Fruit fly (Drosophila melanogaster) S2 (cell line): Measurements from ENCODE around the gene Miga.

Source experiments
- CG8478 ChIP-seq: fragments of >200 bp; optimal IDR thresholded peaks from 2 replicates; lab custom pipeline; 2018
- CTCF ChIP-seq, 2 experiments: fragments of >200 bp; optimal IDR thresholded peaks; 2 replicates each; lab custom pipeline; 2018

DNA sequence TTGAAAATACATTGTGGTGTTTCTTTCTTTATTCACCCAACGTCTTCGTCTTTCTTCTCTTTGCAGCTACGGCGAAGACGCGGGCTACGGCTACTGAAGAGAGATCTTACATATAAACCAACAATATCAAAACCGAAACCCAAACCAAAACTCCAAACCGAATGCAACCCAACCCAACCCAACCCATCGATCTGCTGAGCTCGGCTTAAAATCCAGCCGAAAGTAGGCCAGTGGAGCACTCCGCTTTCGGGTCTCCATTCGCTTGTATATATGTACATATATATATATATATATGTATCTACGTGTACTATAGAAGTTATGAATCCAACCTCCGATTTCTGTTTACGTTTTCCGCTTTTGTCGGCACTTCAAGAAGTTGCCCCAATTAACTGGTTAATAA lies 38.0 kb upstream of the Miga start:
- TF ChIP-seq CTCF (optimal IDR thresholded peaks at IDR 0.05; lab: Kevin White, UChicago) (no peak), CG8478 (lab: Kevin White, UChicago) (no peak)
